Worm (Caenorhabditis elegans) whole organism, late embryonic: ENCODE measurements around the gene T02H6.11.
"Not testable (repeated sequence)": the region's sequence is repeated elsewhere in the genome, so short reads cannot be mapped to it uniquely, and the experiment has no call there.

Experiments
- C08G9.2 ChIP-seq: sonication (generic microtip); optimal IDR thresholded peaks from 2 replicates; lab custom pipeline; 2016; ENCODE audit warnings: mild to moderate bottlenecking, missing genetic modification characterization, moderate library complexity, missing compliant biosample characterization
- C38D4.7 ChIP-seq: fragments of 200-800 bp; sonication (Bioruptor generic); optimal IDR thresholded peaks from 2 replicates; lab custom pipeline; 2018; ENCODE audit warnings: mild to moderate bottlenecking, missing genetic modification characterization, moderate library complexity, missing compliant biosample characterization
- K09A11.1 ChIP-seq: sonication (generic microtip); optimal IDR thresholded peaks from 2 replicates; lab custom pipeline; 2017; ENCODE audit warnings: antibody characterized with exemption, mild to moderate bottlenecking, missing genetic modification characterization, missing compliant biosample characterization; ENCODE audit not compliant: insufficient read depth
- T23F11.4 ChIP-seq: fragments of 200-800 bp; sonication (Bioruptor generic); optimal IDR thresholded peaks from 2 replicates; lab custom pipeline; 2018; ENCODE audit warnings: mild to moderate bottlenecking, missing genetic modification characterization, missing compliant biosample characterization
- ceh-14 ChIP-seq: sonication (generic microtip); optimal IDR thresholded peaks from 2 replicates; lab custom pipeline; 2016; ENCODE audit warnings: missing genotype, missing genetic modification characterization, missing compliant biosample characterization
- ceh-18 ChIP-seq: sonication (generic microtip); optimal IDR thresholded peaks from 2 replicates; lab custom pipeline; 2016; ENCODE audit warnings: missing genetic modification characterization, missing compliant biosample characterization
- ceh-19 ChIP-seq: fragments of 200-800 bp; sonication (Bioruptor generic); optimal IDR thresholded peaks from 2 replicates; lab custom pipeline; 2018; ENCODE audit warnings: mild to moderate bottlenecking, missing genetic modification characterization, missing compliant biosample characterization
- ceh-24 ChIP-seq: sonication (generic microtip); optimal IDR thresholded peaks from 2 replicates; lab custom pipeline; 2016; ENCODE audit warnings: mild to moderate bottlenecking, missing genetic modification characterization, missing compliant biosample characterization
- ceh-34 ChIP-seq: sonication (generic microtip); optimal IDR thresholded peaks from 2 replicates; lab custom pipeline; 2016; ENCODE audit warnings: mild to moderate bottlenecking, missing genetic modification characterization, missing compliant biosample characterization
- ceh-6 ChIP-seq: fragments of 200-800 bp; sonication (Bioruptor generic); optimal IDR thresholded peaks from 2 replicates; lab custom pipeline; 2018; ENCODE audit warnings: mild to moderate bottlenecking, missing genetic modification characterization, missing compliant biosample characterization
- elt-2 ChIP-seq: sonication (generic microtip); optimal IDR thresholded peaks from 2 replicates; lab custom pipeline; 2016; ENCODE audit warnings: missing genetic modification reagents, missing genetic modification characterization, missing compliant biosample characterization
- elt-4 ChIP-seq: sonication (generic microtip); optimal IDR thresholded peaks from 2 replicates; lab custom pipeline; 2016; ENCODE audit warnings: missing genetic modification characterization, missing compliant biosample characterization
- ets-4 ChIP-seq: sonication (generic microtip); optimal IDR thresholded peaks from 2 replicates; lab custom pipeline; 2016; ENCODE audit warnings: missing genetic modification characterization, missing compliant biosample characterization
- fax-1 ChIP-seq: sonication (generic microtip); optimal IDR thresholded peaks from 2 replicates; lab custom pipeline; 2016; ENCODE audit warnings: missing genotype, missing genetic modification characterization, missing compliant biosample characterization
- fkh-6 ChIP-seq: sonication (generic microtip); optimal IDR thresholded peaks from 2 replicates; lab custom pipeline; 2016; ENCODE audit warnings: missing genetic modification characterization, missing compliant biosample characterization
- gmeb-2 ChIP-seq: sonication (generic microtip); optimal IDR thresholded peaks from 2 replicates; lab custom pipeline; 2016; ENCODE audit warnings: missing genetic modification characterization, inconsistent platforms, missing compliant biosample characterization
- hlh-13 ChIP-seq: fragments of 200-800 bp; sonication (Bioruptor generic); optimal IDR thresholded peaks from 2 replicates; lab custom pipeline; 2018; ENCODE audit warnings: mild to moderate bottlenecking, missing genetic modification characterization, missing compliant biosample characterization
- hlh-6 ChIP-seq: sonication (generic microtip); optimal IDR thresholded peaks from 2 replicates; lab custom pipeline; 2016; ENCODE audit warnings: missing genotype, missing genetic modification characterization, missing compliant biosample characterization
- hlh-8 ChIP-seq: sonication (generic microtip); optimal IDR thresholded peaks from 2 replicates; lab custom pipeline; 2016; ENCODE audit warnings: missing genotype, missing genetic modification characterization, missing compliant biosample characterization
- lim-6 ChIP-seq: sonication (generic microtip); optimal IDR thresholded peaks from 2 replicates; lab custom pipeline; 2016; ENCODE audit warnings: missing genetic modification characterization, missing compliant biosample characterization
- mec-3 ChIP-seq: sonication (generic microtip); optimal IDR thresholded peaks from 2 replicates; lab custom pipeline; 2016; ENCODE audit warnings: borderline replicate concordance, missing genetic modification characterization, missing compliant biosample characterization
- nfya-1 ChIP-seq: sonication (generic microtip); optimal IDR thresholded peaks from 2 replicates; lab custom pipeline; 2017; ENCODE audit warnings: missing genetic modification characterization, mild to moderate bottlenecking, missing compliant biosample characterization, antibody characterized with exemption, moderate library complexity
- nhr-232 ChIP-seq: sonication (generic microtip); optimal IDR thresholded peaks from 2 replicates; lab custom pipeline; 2016; ENCODE audit warnings: missing genetic modification characterization, missing compliant biosample characterization
- pag-3 ChIP-seq: sonication (generic microtip); optimal IDR thresholded peaks from 2 replicates; lab custom pipeline; 2016; ENCODE audit warnings: missing compliant biosample characterization, missing genetic modification characterization, borderline replicate concordance
- pax-1 ChIP-seq: fragments of 150-350 bp; optimal IDR thresholded peaks from 2 replicates; lab custom pipeline; 2014; ENCODE audit warnings: missing biosample characterization, missing genetic modification characterization
- pha-4 ChIP-seq: fragments of 150-350 bp; optimal IDR thresholded peaks from 2 replicates; lab custom pipeline; 2018; ENCODE audit warnings: missing biosample characterization, missing genetic modification reagents, missing genetic modification characterization
- pqm-1 ChIP-seq: sonication (generic microtip); optimal IDR thresholded peaks from 2 replicates; lab custom pipeline; 2016; ENCODE audit warnings: missing genetic modification characterization, missing compliant biosample characterization
- sdc-2 ChIP-seq: sonication (generic microtip); optimal IDR thresholded peaks from 2 replicates; lab custom pipeline; 2016; ENCODE audit warnings: missing genotype, missing genetic modification characterization, missing compliant biosample characterization
- tbx-2 ChIP-seq: sonication (generic microtip); optimal IDR thresholded peaks from 2 replicates; lab custom pipeline; 2016; ENCODE audit warnings: missing genetic modification characterization, missing compliant biosample characterization
- tbx-7 ChIP-seq: sonication (generic microtip); optimal IDR thresholded peaks from 2 replicates; lab custom pipeline; 2016; ENCODE audit warnings: missing genotype, missing genetic modification characterization, missing compliant biosample characterization
- ttx-3 ChIP-seq: sonication (generic microtip); optimal IDR thresholded peaks from 2 replicates; lab custom pipeline; 2016; ENCODE audit warnings: missing genetic modification reagents, missing genetic modification characterization, missing compliant biosample characterization
- unc-3 ChIP-seq, 2 experiments: fragments of 200-800 bp in 1 of 2; sonication (Bioruptor generic) in 1 of 2; sonication (generic microtip) in 1 of 2; conservative IDR thresholded peaks in 1 of 2; optimal IDR thresholded peaks in 1 of 2; 2 replicates each; pipeline versions ENCODE4 v1.3.6 to Lab custom; 2016 to 2022; ENCODE audit warnings: missing compliant biosample characterization in 2 of 2, missing genetic modification characterization in 2 of 2, missing genetic modification reagents in 1 of 2
- unc-42 ChIP-seq: sonication (generic microtip); optimal IDR thresholded peaks from 2 replicates; lab custom pipeline; 2016; ENCODE audit warnings: missing genotype, missing genetic modification characterization, missing compliant biosample characterization
- unc-55 ChIP-seq: sonication (generic microtip); optimal IDR thresholded peaks from 2 replicates; lab custom pipeline; 2017; ENCODE audit warnings: missing biosample characterization, missing genetic modification reagents, missing genetic modification characterization
- zip-5 ChIP-seq: sonication (generic microtip); optimal IDR thresholded peaks from 2 replicates; lab custom pipeline; 2016; ENCODE audit warnings: missing genetic modification characterization, missing compliant biosample characterization
- ztf-16 ChIP-seq: sonication (generic microtip); optimal IDR thresholded peaks from 2 replicates; lab custom pipeline; 2017; ENCODE audit warnings: missing genetic modification characterization, missing compliant biosample characterization

T02H6.11 gene

ce11 chrII:723488-723887 is 22.6 kb upstream of the T02H6.11 start, which contains the start of gene rfip-2:
rfip-2 (plus strand) TSS chrII:723788.
- TF ChIP-seq elt-2 (tag; lab: Kevin White, UChicago), result no peak
- TF ChIP-seq ceh-6 (GFP tag; lab: Kevin White, UChicago), result no peak
- no peak for TF ChIP-seq fkh-6 (tag; lab: Kevin White, UChicago)
- TF ChIP-seq gmeb-2 (tag; lab: Kevin White, UChicago), result no peak
- TF ChIP-seq ceh-24 (tag; lab: Kevin White, UChicago), result no peak
- TF ChIP-seq fax-1 (tag; lab: Kevin White, UChicago), result no peak
- no peak for TF ChIP-seq K09A11.1 (tag; lab: Kevin White, UChicago)
- TF ChIP-seq hlh-6 (tag; lab: Kevin White, UChicago), result no peak

- TF ChIP-seq pag-3, result no peak
- TF ChIP-seq tbx-2 (tag; lab: Kevin White, UChicago), result no peak
- TF ChIP-seq ceh-34 (tag; lab: Kevin White, UChicago), result no peak
- TF ChIP-seq ceh-24 (tag; lab: Kevin White, UChicago), result no peak
- TF ChIP-seq ceh-18 (tag; lab: Kevin White, UChicago), result no peak
- TF ChIP-seq mec-3 (tag; lab: Kevin White, UChicago), result no peak
- TF ChIP-seq ceh-14, result no peak
- TF ChIP-seq nhr-232 (tag; lab: Kevin White, UChicago), result no peak
- no peak for TF ChIP-seq lim-6 (tag; lab: Kevin White, UChicago)
- no peak for TF ChIP-seq nfya-1 (tag; lab: Kevin White, UChicago)
Measured at ce11 chrII:721931-722330, 21.0 kb upstream of the T02H6.11 start.

- no peak for TF ChIP-seq hlh-8 (tag; lab: Kevin White, UChicago)
- no peak for TF ChIP-seq zip-5
- no peak for TF ChIP-seq unc-3 (GFP tag; conservative IDR thresholded peaks at IDR 0.05; lab: Robert Waterston, UW)
- TF ChIP-seq unc-3 (tag; optimal IDR thresholded peaks at IDR 0.05; lab: Kevin White, UChicago), result no peak
- no peak for TF ChIP-seq ceh-24 (tag; lab: Kevin White, UChicago)
- no peak for TF ChIP-seq unc-42 (tag; lab: Kevin White, UChicago)
- TF ChIP-seq, all 69 proteins: peak for 0
Measured at ce11 chrII:709081-709480, 8.2 kb upstream of the T02H6.11 start, which contains the start of gene T02H6.1. T02H6.1 (plus strand) TSS chrII:709381.

ce11 chrII:701371-702139 is 630 bp upstream of the T02H6.11 start, which contains the start of gene thoc-1:
thoc-1 (plus strand) TSS chrII:702107.
- no peak for TF ChIP-seq unc-55 (GFP tag; lab: Kevin White, UChicago)
- no peak for TF ChIP-seq ceh-19 (GFP tag; lab: Kevin White, UChicago)
- TF ChIP-seq pax-1 (tag; lab: Kevin White, UChicago), result no peak
- TF ChIP-seq fax-1 (tag; lab: Kevin White, UChicago), result no peak
- no peak for TF ChIP-seq ztf-16 (tag; lab: Kevin White, UChicago)
- no peak for TF ChIP-seq sdc-2
- TF ChIP-seq nfya-1 (tag; lab: Kevin White, UChicago), result no peak

- TF ChIP-seq unc-3 (GFP tag; conservative IDR thresholded peaks at IDR 0.05; lab: Robert Waterston, UW), result 0 out of 2 replicates have a peak, but pooled peaks have one; percentile 8
- not testable (repeated sequence) for TF ChIP-seq unc-3 (tag; optimal IDR thresholded peaks at IDR 0.05; lab: Kevin White, UChicago)
- TF ChIP-seq, all 69 proteins: peak for 1; not testable (repeated sequence) for 68
Measured at ce11 chrII:695079-695478, 5.8 kb downstream of the T02H6.11 start.

ce11 chrII:691550-691949 is 9.4 kb downstream of the T02H6.11 start, which contains the start of gene T02H6.3:
T02H6.3 (plus strand) TSS chrII:691850.
- no peak for TF ChIP-seq T23F11.4
- TF ChIP-seq ceh-34 (tag; lab: Kevin White, UChicago), result no peak
- no peak for TF ChIP-seq ceh-6 (GFP tag; lab: Kevin White, UChicago)
- no peak for TF ChIP-seq C08G9.2
- TF ChIP-seq sdc-2, result no peak
- no peak for TF ChIP-seq elt-2 (tag; lab: Kevin White, UChicago)
- no peak for TF ChIP-seq elt-4 (tag; lab: Kevin White, UChicago)
- TF ChIP-seq unc-3 (GFP tag; conservative IDR thresholded peaks at IDR 0.05; lab: Robert Waterston, UW), result no peak
- no peak for TF ChIP-seq unc-3 (tag; optimal IDR thresholded peaks at IDR 0.05; lab: Kevin White, UChicago)
- TF ChIP-seq pha-4 (tag; lab: Kevin White, UChicago), result no peak
- TF ChIP-seq ceh-24 (tag; lab: Kevin White, UChicago), result no peak
- TF ChIP-seq pqm-1 (tag; lab: Kevin White, UChicago), result no peak
- no peak for TF ChIP-seq fkh-6 (tag; lab: Kevin White, UChicago)
- no peak for TF ChIP-seq ets-4 (tag; lab: Kevin White, UChicago)
- no peak for TF ChIP-seq tbx-7 (tag; lab: Kevin White, UChicago)
- no peak for TF ChIP-seq hlh-13 (GFP tag; lab: Kevin White, UChicago)
- no peak for TF ChIP-seq ttx-3 (tag; lab: Kevin White, UChicago)
- no peak for TF ChIP-seq gmeb-2 (tag; lab: Kevin White, UChicago)
- TF ChIP-seq fax-1 (tag; lab: Kevin White, UChicago), result no peak
- TF ChIP-seq C38D4.7 (GFP tag; lab: Kevin White, UChicago), result no peak
- no peak for TF ChIP-seq lim-6 (tag; lab: Kevin White, UChicago)
